Worm (Caenorhabditis elegans) whole organism, L2 larva: ENCODE results near the gene sek-5.

Source experiments
- C34F6.9 ChIP-seq: fragments of 150-350 bp; optimal IDR thresholded peaks from 2 replicates; lab custom pipeline; 2014; ENCODE audit warnings: missing biosample characterization, missing genetic modification characterization
- F13H6.1 ChIP-seq: sonication (generic microtip); optimal IDR thresholded peaks from 2 replicates; lab custom pipeline; 2016; ENCODE audit warnings: missing genetic modification characterization, missing compliant biosample characterization
- Y55F3AM.14 ChIP-seq: fragments of 200-800 bp; sonication (Bioruptor generic); optimal IDR thresholded peaks from 2 replicates; lab custom pipeline; 2018; ENCODE audit warnings: mild to moderate bottlenecking, missing genetic modification characterization, missing compliant biosample characterization
- ZK546.5 ChIP-seq: sonication (generic microtip); optimal IDR thresholded peaks from 2 replicates; lab custom pipeline; 2017; ENCODE audit warnings: missing biosample characterization, missing genetic modification characterization
- alr-1 ChIP-seq: fragments of 150-350 bp; optimal IDR thresholded peaks from 2 replicates; lab custom pipeline; 2014; ENCODE audit warnings: missing biosample characterization, missing genetic modification characterization
- aly-2 ChIP-seq: fragments of 150-350 bp; optimal IDR thresholded peaks from 2 replicates; lab custom pipeline; 2014; ENCODE audit warnings: missing biosample characterization, missing genetic modification characterization
- ama-1 ChIP-seq: fragments of 150-350 bp; optimal IDR thresholded peaks from 2 replicates; lab custom pipeline; 2018; ENCODE audit warnings: inconsistent platforms
- ceh-16 ChIP-seq: fragments of 150-350 bp; optimal IDR thresholded peaks from 2 replicates; lab custom pipeline; 2014; ENCODE audit warnings: missing biosample characterization, missing genetic modification characterization
- crh-2 ChIP-seq: sonication (generic microtip); optimal IDR thresholded peaks from 2 replicates; lab custom pipeline; 2017; ENCODE audit warnings: missing biosample characterization, missing genetic modification characterization
- egl-27 ChIP-seq: sonication (generic microtip); optimal IDR thresholded peaks from 3 replicates; lab custom pipeline; 2017; ENCODE audit warnings: missing biosample characterization, missing genetic modification reagents, missing genetic modification characterization
- elt-3 ChIP-seq: sonication (generic microtip); optimal IDR thresholded peaks from 2 replicates; lab custom pipeline; 2017; ENCODE audit warnings: missing biosample characterization, missing genetic modification characterization
- fos-1 ChIP-seq: fragments of 150-350 bp; optimal IDR thresholded peaks from 2 replicates; lab custom pipeline; 2014; ENCODE audit warnings: missing biosample characterization, missing genetic modification characterization
- lin-39 ChIP-seq: fragments of 150-350 bp; optimal IDR thresholded peaks from 2 replicates; lab custom pipeline; 2014; ENCODE audit warnings: missing biosample characterization, missing genetic modification reagents, missing genetic modification characterization
- mbf-1 ChIP-seq: sonication (generic microtip); optimal IDR thresholded peaks from 2 replicates; lab custom pipeline; 2017; ENCODE audit warnings: missing biosample characterization, missing genetic modification characterization
- nhr-11 ChIP-seq: fragments of 150-350 bp; optimal IDR thresholded peaks from 2 replicates; lab custom pipeline; 2014; ENCODE audit warnings: missing biosample characterization, missing genetic modification characterization
- nhr-129 ChIP-seq: fragments of 150-350 bp; optimal IDR thresholded peaks from 2 replicates; lab custom pipeline; 2014; ENCODE audit warnings: missing biosample characterization, missing genetic modification characterization
- nhr-21 ChIP-seq: fragments of 150-350 bp; optimal IDR thresholded peaks from 2 replicates; lab custom pipeline; 2014; ENCODE audit warnings: missing biosample characterization, missing genetic modification characterization
- nhr-23 ChIP-seq: fragments of 150-350 bp; optimal IDR thresholded peaks from 2 replicates; lab custom pipeline; 2014; ENCODE audit warnings: missing biosample characterization, missing genetic modification reagents, missing genetic modification characterization
- nhr-237 ChIP-seq: fragments of 150-350 bp; optimal IDR thresholded peaks from 2 replicates; lab custom pipeline; 2014; ENCODE audit warnings: missing biosample characterization, missing genetic modification characterization
- nhr-25 ChIP-seq: fragments of 150-350 bp; sonication (generic microtip); optimal IDR thresholded peaks from 3 replicates; lab custom pipeline; 2014; ENCODE audit warnings: missing biosample characterization, missing genetic modification characterization
- nhr-6 ChIP-seq: fragments of 150-350 bp; optimal IDR thresholded peaks from 2 replicates; lab custom pipeline; 2014; ENCODE audit warnings: missing biosample characterization, missing genetic modification characterization
- nhr-77 ChIP-seq: fragments of 150-350 bp; optimal IDR thresholded peaks from 2 replicates; lab custom pipeline; 2014; ENCODE audit warnings: missing biosample characterization, missing genetic modification characterization
- peb-1 ChIP-seq: fragments of 150-350 bp; optimal IDR thresholded peaks from 2 replicates; lab custom pipeline; 2014; ENCODE audit warnings: missing biosample characterization, missing genetic modification characterization
- sma-3 ChIP-seq: sonication (generic microtip); optimal IDR thresholded peaks from 2 replicates; lab custom pipeline; 2016; ENCODE audit warnings: missing genetic modification reagents, missing genetic modification characterization, missing compliant biosample characterization
- snpc-4 ChIP-seq: fragments of 150-350 bp; optimal IDR thresholded peaks from 2 replicates; lab custom pipeline; 2014; ENCODE audit warnings: missing biosample characterization, missing genetic modification characterization
- unc-39 ChIP-seq: fragments of 150-350 bp; optimal IDR thresholded peaks from 2 replicates; lab custom pipeline; 2014; ENCODE audit warnings: missing biosample characterization, missing genetic modification characterization
- unc-62 ChIP-seq: fragments of 150-350 bp; optimal IDR thresholded peaks from 2 replicates; lab custom pipeline; 2014; ENCODE audit warnings: missing biosample characterization, missing genetic modification reagents, missing genetic modification characterization
- zag-1 ChIP-seq: fragments of 150-350 bp; optimal IDR thresholded peaks from 2 replicates; lab custom pipeline; 2014; ENCODE audit warnings: missing biosample characterization, missing genetic modification characterization
- ztf-1 ChIP-seq: fragments of 200-800 bp; sonication (Bioruptor generic); conservative IDR thresholded peaks from 2 replicates; pipeline ENCODE4 v1.3.6; 2022; ENCODE audit warnings: missing genetic modification characterization, missing compliant biosample characterization
- ztf-11 ChIP-seq: sonication (generic microtip); optimal IDR thresholded peaks from 2 replicates; lab custom pipeline; 2017; ENCODE audit warnings: missing biosample characterization, missing genetic modification characterization
- ztf-4 ChIP-seq: fragments of 150-350 bp; optimal IDR thresholded peaks from 2 replicates; lab custom pipeline; 2014; ENCODE audit warnings: missing biosample characterization, missing genetic modification characterization

sek-5 gene

ce11 chrX:5370605-5371004, 6.8 kb upstream of the sek-5 start:
- no peak for TF ChIP-seq unc-62
- no peak for TF ChIP-seq elt-3 (tag; lab: Kevin White, UChicago)

ce11 chrX:5372638-5373037, 4.8 kb upstream of the sek-5 start, which contains the start of gene F35C8.8:
TSS of gene F35C8.8 (minus strand) at chrX:5372639.
- TF ChIP-seq nhr-6 (tag; lab: Kevin White, UChicago) (no peak), sma-3 (GFP tag; lab: Kevin White, UChicago) (no peak), unc-39 (no peak), nhr-77 (tag; lab: Kevin White, UChicago) (no peak), peb-1 (no peak), ama-1 (lab: Kevin White, UChicago) (no peak), snpc-4 (no peak)
- TF ChIP-seq, all 48 proteins: peak for 0

ce11 chrX:5373597-5373996, 3.8 kb upstream of the sek-5 start:
- TF ChIP-seq F13H6.1 (tag; lab: Kevin White, UChicago) (no peak), zag-1 (tag; lab: Kevin White, UChicago) (no peak), ztf-4 (tag; lab: Kevin White, UChicago) (no peak), Y55F3AM.14 (GFP tag; lab: Kevin White, UChicago) (no peak), ceh-16 (no peak), ztf-11 (tag; lab: Kevin White, UChicago) (no peak)

- no peak for TF ChIP-seq nhr-11 (tag; lab: Kevin White, UChicago)
- peak; percentile 49 for TF ChIP-seq fos-1
Observed at ce11 chrX:5374742-5375141, 2.7 kb upstream of the sek-5 start, which contains the start of gene sek-4. TSS of gene sek-4 (plus strand) at chrX:5375059.

ce11 chrX:5382778-5383177, 5.4 kb downstream of the sek-5 start:
- TF ChIP-seq alr-1 (tag; lab: Kevin White, UChicago) (no peak), ztf-11 (tag; lab: Kevin White, UChicago) (no peak), nhr-11 (tag; lab: Kevin White, UChicago) (no peak), nhr-129 (tag; lab: Kevin White, UChicago) (no peak), nhr-23 (tag; lab: Kevin White, UChicago) (no peak), elt-3 (tag; lab: Kevin White, UChicago) (no peak), zag-1 (tag; lab: Kevin White, UChicago) (no peak), egl-27 (tag; lab: Kevin White, UChicago) (no peak), mbf-1 (tag; lab: Kevin White, UChicago) (no peak), ztf-1 (GFP tag; lab: Robert Waterston, UW) (no peak), snpc-4 (no peak), ZK546.5 (tag; lab: Kevin White, UChicago) (no peak), peb-1 (no peak), ceh-16 (no peak), aly-2 (tag; lab: Kevin White, UChicago) (no peak), lin-39 (tag; lab: Kevin White, UChicago) (no peak), nhr-25 (no peak), nhr-237 (no peak), ama-1 (lab: Kevin White, UChicago) (no peak), nhr-21 (tag; lab: Kevin White, UChicago) (no peak)

ce11 chrX:5386558-5386957, 9.2 kb downstream of the sek-5 start, which contains the start of gene kcnl-3:
TSS of gene kcnl-3 (plus strand) at chrX:5386858.
- no peak for TF ChIP-seq nhr-77 (tag; lab: Kevin White, UChicago)
- no peak for TF ChIP-seq fos-1
- no peak for TF ChIP-seq crh-2
- no peak for TF ChIP-seq alr-1 (tag; lab: Kevin White, UChicago)

- peak; percentile 66 for TF ChIP-seq nhr-21 (tag; lab: Kevin White, UChicago)
- peak; percentile 18 for TF ChIP-seq C34F6.9
- TF ChIP-seq sma-3 (GFP tag; lab: Kevin White, UChicago): no peak
Observed at ce11 chrX:5387629-5388028, 10.2 kb downstream of the sek-5 start.
